Worm (Caenorhabditis elegans) whole organism, young adult: ENCODE measurements around the gene fbxa-182.

Experiments
- B0336.3 ChIP-seq: fragments of 200-800 bp; sonication (Bioruptor generic); IDR thresholded peaks from 2 replicates; pipeline ENCODE4 v1.3.6; 2022; ENCODE audit warnings: missing genetic modification characterization, missing compliant biosample characterization
- F37B4.10 ChIP-seq: fragments of 200-800 bp; sonication (Bioruptor generic); IDR thresholded peaks from 2 replicates; pipeline ENCODE4 v1.3.6; 2022; ENCODE audit warnings: missing genetic modification characterization, missing compliant biosample characterization
- F55B11.4 ChIP-seq: sonication (generic microtip); optimal IDR thresholded peaks from 2 replicates; lab custom pipeline; 2016; ENCODE audit warnings: missing compliant biosample characterization, missing genetic modification characterization, borderline replicate concordance; ENCODE audit not compliant: insufficient read depth
- F57A8.1 ChIP-seq: fragments of 200-800 bp; sonication (Bioruptor generic); optimal IDR thresholded peaks from 2 replicates; lab custom pipeline; 2018; ENCODE audit warnings: mild to moderate bottlenecking, missing genetic modification characterization, moderate library complexity, missing compliant biosample characterization
- F57C9.4 ChIP-seq: sonication (generic microtip); optimal IDR thresholded peaks from 2 replicates; lab custom pipeline; 2017; ENCODE audit warnings: mild to moderate bottlenecking, missing genetic modification characterization, missing compliant biosample characterization
- Y53G8AR.9 ChIP-seq: fragments of 200-800 bp; sonication (Bioruptor generic); conservative IDR thresholded peaks from 2 replicates; pipeline ENCODE4 v1.3.6; 2022; ENCODE audit warnings: missing genetic modification reagents, missing genetic modification characterization, missing compliant biosample characterization
- Y67H2A.10 ChIP-seq: fragments of 200-800 bp; sonication (Bioruptor generic); conservative IDR thresholded peaks from 2 replicates; pipeline ENCODE4 v1.3.6; 2022; ENCODE audit warnings: missing genetic modification reagents, missing genetic modification characterization, missing compliant biosample characterization
- ama-1 ChIP-seq, 3 experiments: fragments of 150-350 bp in 1 of 3; sonication (generic microtip) in 2 of 3; optimal IDR thresholded peaks; 2 replicates each; lab custom pipeline; 2014 to 2018; ENCODE audit warnings: missing biosample characterization in 2 of 3, missing genetic modification characterization in 2 of 3, missing genetic modification reagents in 2 of 3
- aptf-3 ChIP-seq: fragments of 200-800 bp; sonication (Bioruptor generic); IDR thresholded peaks from 2 replicates; pipeline ENCODE4 v1.3.6; 2022; ENCODE audit warnings: missing genetic modification characterization, missing compliant biosample characterization
- attf-5 ChIP-seq: fragments of 200-800 bp; sonication (Bioruptor generic); optimal IDR thresholded peaks from 2 replicates; lab custom pipeline; 2018; ENCODE audit warnings: mild to moderate bottlenecking, missing genetic modification characterization, missing compliant biosample characterization
- cebp-2 ChIP-seq: fragments of 200-800 bp; sonication (Bioruptor generic); IDR thresholded peaks from 2 replicates; pipeline ENCODE4 v1.3.6; 2022; ENCODE audit warnings: missing genetic modification characterization, missing compliant biosample characterization
- dpl-1 ChIP-seq: fragments of 150-350 bp; optimal IDR thresholded peaks from 2 replicates; lab custom pipeline; 2014; ENCODE audit warnings: missing biosample characterization, missing genetic modification reagents, missing genetic modification characterization
- egl-18 ChIP-seq: fragments of 200-800 bp; sonication (Bioruptor generic); IDR thresholded peaks from 2 replicates; pipeline ENCODE4 v1.3.6; 2022; ENCODE audit warnings: missing genetic modification reagents, missing genetic modification characterization, missing compliant biosample characterization
- fkh-3 ChIP-seq: sonication (generic microtip); optimal IDR thresholded peaks from 2 replicates; lab custom pipeline; 2016; ENCODE audit warnings: mild to moderate bottlenecking, missing genetic modification characterization, missing compliant biosample characterization
- gei-17 ChIP-seq: fragments of 200-800 bp; sonication (Bioruptor generic); optimal IDR thresholded peaks from 2 replicates; lab custom pipeline; 2018; ENCODE audit warnings: mild to moderate bottlenecking, missing genetic modification characterization, missing compliant biosample characterization
- hlh-12 ChIP-seq: sonication (generic microtip); optimal IDR thresholded peaks from 2 replicates; lab custom pipeline; 2016; ENCODE audit warnings: missing genetic modification characterization, missing compliant biosample characterization
- hmg-20 ChIP-seq: fragments of 200-800 bp; sonication (Bioruptor generic); IDR thresholded peaks from 2 replicates; pipeline ENCODE4 v1.3.6; 2022; ENCODE audit warnings: missing genetic modification reagents, missing genetic modification characterization, missing compliant biosample characterization
- let-526 ChIP-seq: fragments of 200-800 bp; sonication (Bioruptor generic); IDR thresholded peaks from 2 replicates; pipeline ENCODE4 v1.3.6; 2022; ENCODE audit warnings: missing genetic modification reagents, missing genetic modification characterization, missing compliant biosample characterization
- let-607 ChIP-seq, 2 experiments: fragments of 200-800 bp in 1 of 2; sonication (Bioruptor generic) in 1 of 2; sonication (generic microtip) in 1 of 2; optimal IDR thresholded peaks; 2 replicates each; lab custom pipeline; 2016 to 2018; ENCODE audit warnings: mild to moderate bottlenecking in 2 of 2, missing compliant biosample characterization in 2 of 2, missing genetic modification characterization in 2 of 2, moderate library complexity in 2 of 2, missing genotype in 1 of 2
- lin-26 ChIP-seq: fragments of 200-800 bp; sonication (Bioruptor generic); IDR thresholded peaks from 2 replicates; pipeline ENCODE4 v1.3.6; 2022; ENCODE audit warnings: missing genetic modification reagents, missing genetic modification characterization, missing compliant biosample characterization
- lin-35 ChIP-seq, 3 experiments: fragments of 150-350 bp in 2 of 3; sonication (generic microtip) in 1 of 3; optimal IDR thresholded peaks; 2 replicates each; lab custom pipeline; 2014 to 2018; ENCODE audit warnings: missing biosample characterization in 3 of 3, missing genetic modification characterization in 3 of 3, missing genetic modification reagents in 3 of 3
- lin-40 ChIP-seq: sonication (generic microtip); optimal IDR thresholded peaks from 2 replicates; lab custom pipeline; 2016; ENCODE audit warnings: missing genetic modification characterization, mild to moderate bottlenecking, missing compliant biosample characterization, missing genotype, missing genetic modification reagents
- lsy-27 ChIP-seq: sonication (generic microtip); optimal IDR thresholded peaks from 2 replicates; lab custom pipeline; 2017; ENCODE audit warnings: missing genetic modification characterization, mild to moderate bottlenecking, missing compliant biosample characterization, antibody characterized with exemption, missing genotype, borderline replicate concordance; ENCODE audit not compliant: insufficient read depth
- madf-10 ChIP-seq: sonication (generic microtip); optimal IDR thresholded peaks from 2 replicates; lab custom pipeline; 2016; ENCODE audit warnings: mild to moderate bottlenecking, missing genetic modification characterization, missing compliant biosample characterization
- mcd-1 ChIP-seq: fragments of 200-800 bp; sonication (Bioruptor generic); IDR thresholded peaks from 2 replicates; pipeline ENCODE4 v1.3.6; 2022; ENCODE audit warnings: missing genetic modification reagents, missing genetic modification characterization, missing compliant biosample characterization
- nfya-1 ChIP-seq: sonication (generic microtip); optimal IDR thresholded peaks from 2 replicates; lab custom pipeline; 2017; ENCODE audit warnings: antibody characterized with exemption, missing compliant biosample characterization, missing genetic modification characterization, borderline replicate concordance; ENCODE audit not compliant: insufficient read depth
- nhr-120 ChIP-seq: fragments of 200-800 bp; sonication (Bioruptor generic); IDR thresholded peaks from 2 replicates; pipeline ENCODE4 v1.3.6; 2022; ENCODE audit warnings: missing genetic modification characterization, missing compliant biosample characterization
- nhr-80 ChIP-seq: sonication (generic microtip); optimal IDR thresholded peaks from 2 replicates; lab custom pipeline; 2016; ENCODE audit warnings: missing genetic modification characterization, missing compliant biosample characterization
- pbrm-1 ChIP-seq: fragments of 200-800 bp; sonication (Bioruptor generic); IDR thresholded peaks from 2 replicates; pipeline ENCODE4 v1.3.6; 2022; ENCODE audit warnings: missing genetic modification reagents, missing genetic modification characterization, missing compliant biosample characterization
- rcor-1 ChIP-seq: fragments of 200-800 bp; sonication (Bioruptor generic); IDR thresholded peaks from 2 replicates; pipeline ENCODE4 v1.3.6; 2022; ENCODE audit warnings: missing genetic modification reagents, missing genetic modification characterization, missing compliant biosample characterization
- rec-8 ChIP-seq, 2 experiments: sonication (generic microtip); optimal IDR thresholded peaks; 2 replicates each; lab custom pipeline; 2016; ENCODE audit warnings: mild to moderate bottlenecking in 2 of 2, missing genetic modification characterization in 2 of 2, missing genetic modification reagents in 2 of 2, missing genotype in 2 of 2, missing biosample characterization in 1 of 2, missing compliant biosample characterization in 1 of 2, moderate library complexity in 1 of 2
- snpc-1.1 ChIP-seq: sonication (generic microtip); optimal IDR thresholded peaks from 2 replicates; lab custom pipeline; 2017; ENCODE audit warnings: missing genetic modification characterization, mild to moderate bottlenecking, missing compliant biosample characterization, antibody characterized with exemption, moderate library complexity, missing genotype, missing genetic modification reagents; ENCODE audit not compliant: insufficient read depth
- snpc-1.3 ChIP-seq: sonication (generic microtip); optimal IDR thresholded peaks from 2 replicates; lab custom pipeline; 2017; ENCODE audit warnings: missing genetic modification characterization, mild to moderate bottlenecking, missing compliant biosample characterization, antibody characterized with exemption, moderate library complexity, missing genotype, missing genetic modification reagents; ENCODE audit not compliant: insufficient read depth
- somi-1 ChIP-seq: fragments of 200-800 bp; sonication (Bioruptor generic); optimal IDR thresholded peaks from 2 replicates; lab custom pipeline; 2018; ENCODE audit warnings: mild to moderate bottlenecking, missing genetic modification characterization, missing compliant biosample characterization
- unc-130 ChIP-seq: sonication (generic microtip); optimal IDR thresholded peaks from 2 replicates; lab custom pipeline; 2016; ENCODE audit warnings: missing genetic modification reagents, missing genetic modification characterization, missing compliant biosample characterization
- ztf-18 ChIP-seq: sonication (generic microtip); optimal IDR thresholded peaks from 2 replicates; lab custom pipeline; 2016; ENCODE audit warnings: missing genotype, mild to moderate bottlenecking, missing genetic modification characterization, missing compliant biosample characterization
- ztf-26 ChIP-seq: sonication (generic microtip); optimal IDR thresholded peaks from 2 replicates; lab custom pipeline; 2017; ENCODE audit warnings: missing genetic modification characterization, missing compliant biosample characterization
- ztf-6 ChIP-seq: fragments of 200-800 bp; sonication (Bioruptor generic); IDR thresholded peaks from 2 replicates; pipeline ENCODE4 v1.3.6; 2022; ENCODE audit warnings: missing genetic modification reagents, missing genetic modification characterization, missing compliant biosample characterization

fbxa-182 gene

ce11 chrII:2421185-2421584 lies 8.6 kb upstream of the fbxa-182 start:
- TF ChIP-seq F57A8.1 (GFP tag; lab: Kevin White, UChicago) (no peak), let-607 (tag; optimal IDR thresholded peaks at IDR 0.05; lab: Kevin White, UChicago) (no peak), let-526 (GFP tag; lab: Robert Waterston, UW) (no peak), fkh-3 (tag; lab: Kevin White, UChicago) (no peak), B0336.3 (GFP tag; lab: Robert Waterston, UW) (no peak), ztf-18 (tag; lab: Kevin White, UChicago) (no peak), F55B11.4 (tag; lab: Kevin White, UChicago) (no peak), nhr-120 (GFP tag; lab: Robert Waterston, UW) (no peak), nfya-1 (tag; lab: Kevin White, UChicago) (no peak), hmg-20 (no peak), gei-17 (GFP tag; lab: Kevin White, UChicago) (no peak), lsy-27 (tag; lab: Kevin White, UChicago) (no peak), ztf-26 (tag; lab: Kevin White, UChicago) (no peak), mcd-1 (GFP tag; lab: Robert Waterston, UW) (no peak), madf-10 (no peak), ztf-6 (GFP tag; lab: Robert Waterston, UW) (no peak), dpl-1 (GFP tag; lab: Kevin White, UChicago) (no peak), cebp-2 (GFP tag; lab: Robert Waterston, UW) (no peak)

ce11 chrII:2420685-2421084 lies 8.1 kb upstream of the fbxa-182 start:
- TF ChIP-seq hlh-12 (no peak), Y67H2A.10 (GFP tag; lab: Robert Waterston, UW) (no peak), attf-5 (no peak), snpc-1.1 (tag; lab: Kevin White, UChicago) (no peak)

ce11 chrII:2418836-2419235 lies 6.3 kb upstream of the fbxa-182 start, which contains the start of gene fbxc-20:
TSS of gene fbxc-20 (plus strand) at chrII:2419136.
- TF ChIP-seq dpl-1 (GFP tag; lab: Kevin White, UChicago) (no peak), snpc-1.3 (tag; lab: Kevin White, UChicago) (no peak), ztf-26 (tag; lab: Kevin White, UChicago) (no peak), aptf-3 (GFP tag; lab: Robert Waterston, UW) (no peak), fkh-3 (tag; lab: Kevin White, UChicago) (no peak), lin-35 (GFP tag; optimal IDR thresholded peaks at IDR 0.05; lab: Kevin White, UChicago) (no peak), F37B4.10 (GFP tag; lab: Robert Waterston, UW) (no peak), F57C9.4 (tag; lab: Kevin White, UChicago) (no peak), somi-1 (GFP tag; lab: Kevin White, UChicago) (no peak), egl-18 (GFP tag; lab: Robert Waterston, UW) (no peak), ama-1 (optimal IDR thresholded peaks at IDR 0.05; lab: Kevin White, UChicago) (no peak), ama-1 (GFP tag; optimal IDR thresholded peaks at IDR 0.05; lab: Kevin White, UChicago) (no peak), rec-8 (tag; optimal IDR thresholded peaks at IDR 0.05; lab: Kevin White, UChicago) (no peak), lin-40 (no peak), rcor-1 (GFP tag; lab: Robert Waterston, UW) (no peak), Y53G8AR.9 (GFP tag; lab: Robert Waterston, UW) (no peak), cebp-2 (GFP tag; lab: Robert Waterston, UW) (no peak), nhr-80 (tag; lab: Kevin White, UChicago) (no peak), pbrm-1 (GFP tag; lab: Robert Waterston, UW) (no peak), lin-26 (GFP tag; lab: Robert Waterston, UW) (no peak), unc-130 (GFP tag; lab: Kevin White, UChicago) (no peak)
